Fruit fly (Drosophila melanogaster): ENCODE measurements around the gene sba.
A peak's percentile ranks its signal among the peaks of the same experiment; 100 is the strongest.

The sba gene

DNA sequence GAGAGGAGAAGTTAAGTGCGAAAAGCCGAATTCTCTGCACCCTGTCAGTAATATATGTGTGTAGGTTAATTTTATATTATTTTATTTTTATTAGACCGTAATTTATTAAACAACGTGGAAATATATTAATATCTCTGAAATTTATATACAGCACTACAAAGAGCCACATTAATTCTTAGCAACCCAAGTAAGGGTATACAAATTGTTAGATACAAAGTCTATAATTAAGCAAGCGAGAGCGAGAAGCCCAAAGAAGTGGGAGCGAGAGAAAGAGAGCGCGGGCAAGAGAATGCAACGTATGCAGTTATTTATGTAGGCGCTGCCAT, 35.7 kb downstream of the sba start (continued):
- TF ChIP-seq mam (GFP tag; optimal IDR thresholded peaks at IDR 0.05) (peak; percentile 36), CG2120 (GFP tag; optimal IDR thresholded peaks at IDR 0.05) (peak; percentile 25), sna (GFP tag; IDR thresholded peaks at IDR 0.05; ENCODE audit: partially characterized antibody) (no peak), schlank (tag; optimal IDR thresholded peaks at IDR 0.05) (peak; percentile 32), br (optimal IDR thresholded peaks at IDR 0.05) (no peak), bbx (GFP tag; IDR thresholded peaks at IDR 0.05; ENCODE audit: partially characterized antibody) (no peak), salm (tag; optimal IDR thresholded peaks at IDR 0.05) (peak; percentile 89), ewg (GFP tag; optimal IDR thresholded peaks at IDR 0.05) (peak; percentile 85), trh (GFP tag; optimal IDR thresholded peaks at IDR 0.05) (peak; percentile 86), zfh1 (GFP tag; IDR thresholded peaks at IDR 0.05) (peak; percentile 97), bsh (GFP tag; optimal IDR thresholded peaks at IDR 0.05) (peak; percentile 92 to 99), ase (GFP tag; IDR thresholded peaks at IDR 0.05) (peak; percentile 90), crp (GFP tag; optimal IDR thresholded peaks at IDR 0.05) (peak in 1 of 2 experiments; percentile 47), CG13624 (GFP tag; optimal IDR thresholded peaks at IDR 0.05) (peak; percentile 24), Nf-YC (tag; optimal IDR thresholded peaks at IDR 0.05) (peak; percentile 46), CG11560 (tag; IDR thresholded peaks at IDR 0.05) (peak; percentile 80), org-1 (GFP tag; optimal IDR thresholded peaks at IDR 0.05) (peak; percentile 73), CG17568 (GFP tag; optimal IDR thresholded peaks at IDR 0.05) (peak; percentile 82), CG17612 (GFP tag; IDR thresholded peaks at IDR 0.05) (peak; percentile 85), grn (GFP tag; optimal IDR thresholded peaks at IDR 0.05) (no peak), scrt (GFP tag; optimal IDR thresholded peaks at IDR 0.05) (peak; percentile 79), slou (GFP tag; optimal IDR thresholded peaks at IDR 0.05) (no peak), CG1792 (GFP tag; optimal IDR thresholded peaks at IDR 0.05) (no peak), wek (GFP tag; optimal IDR thresholded peaks at IDR 0.05) (peak; percentile 13), gsb (GFP tag; IDR thresholded peaks at IDR 0.05) (peak; percentile 72), CG18011 (GFP tag; optimal IDR thresholded peaks at IDR 0.05) (peak; percentile 40), dmrt11E (tag; optimal IDR thresholded peaks at IDR 0.05) (peak; percentile 99), Ssrp (tag; optimal IDR thresholded peaks at IDR 0.05) (peak; percentile 97), ham (GFP tag; IDR thresholded peaks at IDR 0.05) (no peak), Jarid2 (GFP tag; optimal IDR thresholded peaks at IDR 0.05) (peak; percentile 71), eve (GFP tag; optimal IDR thresholded peaks at IDR 0.05) (peak in 1 of 2 experiments; percentile 95), CG17186 (GFP tag; optimal IDR thresholded peaks at IDR 0.05) (peak; percentile 62), Fer1 (GFP tag; optimal IDR thresholded peaks at IDR 0.05) (peak; percentile 78), cato (GFP tag; optimal IDR thresholded peaks at IDR 0.05; ENCODE audit: borderline replicate concordance) (peak; percentile 73), CG33213 (GFP tag; optimal IDR thresholded peaks at IDR 0.05) (no peak), crol (GFP tag; IDR thresholded peaks at IDR 0.05) (peak; percentile 54), CG7357 (GFP tag; IDR thresholded peaks at IDR 0.05) (peak; percentile 83), trem (tag; optimal IDR thresholded peaks at IDR 0.05) (peak; percentile 96), nom (GFP tag; optimal IDR thresholded peaks at IDR 0.05) (peak; percentile 85), Max (GFP tag; optimal IDR thresholded peaks at IDR 0.05) (peak; percentile 89), ranshi (GFP tag; IDR thresholded peaks at IDR 0.05) (peak; percentile 91), Blimp-1 (GFP tag; optimal IDR thresholded peaks at IDR 0.05) (peak; percentile 98), toy (GFP tag; IDR thresholded peaks at IDR 0.05) (peak; percentile 76), cwo (GFP tag; optimal IDR thresholded peaks at IDR 0.05) (peak; percentile 71), D19A (tag; optimal IDR thresholded peaks at IDR 0.05) (peak; percentile 100), zen2 (GFP tag; IDR thresholded peaks at IDR 0.05; ENCODE audit: partially characterized antibody) (no peak), Dfd (GFP tag; optimal IDR thresholded peaks at IDR 0.05) (no peak), Bteb2 (GFP tag; optimal IDR thresholded peaks at IDR 0.05) (peak; percentile 22), zf30C (GFP tag; optimal IDR thresholded peaks at IDR 0.05) (no peak), inv (GFP tag; IDR thresholded peaks at IDR 0.05; ENCODE audit: partially characterized antibody) (no peak), CHES-1-like (GFP tag; optimal IDR thresholded peaks at IDR 0.05) (no peak)

All from whole organism, embryonic.